Fruit fly (Drosophila melanogaster) whole organism, embryonic: ENCODE data around the gene Kdm2.

Source experiments
- Blimp-1 ChIP-seq: fragments of 200-800 bp; sonication (Bioruptor generic); optimal IDR thresholded peaks from 3 replicates; lab custom pipeline; 2018; ENCODE audit warnings: missing biosample characterization, missing genetic modification characterization, mild to moderate bottlenecking, moderate library complexity, missing genetic modification reagents
- CG11247 ChIP-seq: fragments of 200-800 bp; sonication (Bioruptor generic); IDR thresholded peaks from 2 replicates; pipeline ENCODE4 v1.3.6; 2022; ENCODE audit warnings: missing biosample characterization, missing genetic modification characterization
- CG11456 ChIP-seq: fragments of 200-800 bp; sonication (Bioruptor generic); IDR thresholded peaks from 3 replicates; pipeline ENCODE4 v1.3.6; 2022; ENCODE audit warnings: missing biosample characterization, missing genetic modification characterization
- CG12942 ChIP-seq: fragments of 200-800 bp; sonication (Bioruptor generic); optimal IDR thresholded peaks from 3 replicates; lab custom pipeline; 2016; ENCODE audit warnings: missing biosample characterization, missing genetic modification characterization
- CG13894 ChIP-seq: fragments of 200-800 bp; sonication (Bioruptor generic); optimal IDR thresholded peaks from 3 replicates; lab custom pipeline; 2018; ENCODE audit warnings: missing biosample characterization, mild to moderate bottlenecking, missing genetic modification characterization, moderate library complexity
- CG14710 ChIP-seq: fragments of 200-800 bp; sonication (Bioruptor generic); optimal IDR thresholded peaks from 3 replicates; lab custom pipeline; 2019; ENCODE audit warnings: missing biosample characterization, mild to moderate bottlenecking, missing genetic modification characterization, moderate library complexity
- CG16813 ChIP-seq: fragments of 200-800 bp; sonication (Bioruptor generic); IDR thresholded peaks from 3 replicates; pipeline ENCODE4 v1.3.6; 2022; ENCODE audit warnings: missing biosample characterization, missing genetic modification characterization; ENCODE audit not compliant: partially characterized antibody
- CG17328 ChIP-seq: fragments of 200-800 bp; sonication (Bioruptor generic); IDR thresholded peaks from 2 replicates; pipeline ENCODE4 v1.3.6; 2022; ENCODE audit warnings: missing biosample characterization, missing genetic modification characterization
- CG17361 ChIP-seq: fragments of 200-800 bp; sonication (Bioruptor generic); IDR thresholded peaks from 3 replicates; pipeline ENCODE4 v1.3.6; 2022; ENCODE audit warnings: missing biosample characterization, missing genetic modification characterization
- CG18619 ChIP-seq: fragments of 200-800 bp; sonication (Bioruptor generic); optimal IDR thresholded peaks from 3 replicates; lab custom pipeline; 2017; ENCODE audit warnings: missing biosample characterization, mild to moderate bottlenecking, missing genetic modification characterization
- CG18764 ChIP-seq: fragments of 200-800 bp; sonication (Bioruptor generic); optimal IDR thresholded peaks from 3 replicates; lab custom pipeline; 2016; ENCODE audit warnings: missing biosample characterization, missing genetic modification characterization
- CG2129 ChIP-seq: fragments of 200-800 bp; sonication (Bioruptor generic); IDR thresholded peaks from 2 replicates; pipeline ENCODE4 v1.3.6; 2022; ENCODE audit warnings: missing biosample characterization, missing genetic modification characterization; ENCODE audit not compliant: partially characterized antibody
- CG30403 ChIP-seq: fragments of 200-800 bp; sonication (Bioruptor generic); optimal IDR thresholded peaks from 3 replicates; lab custom pipeline; 2016; ENCODE audit warnings: missing biosample characterization, missing genetic modification characterization
- CG31441 ChIP-seq: fragments of 200-800 bp; sonication (Bioruptor generic); IDR thresholded peaks from 2 replicates; pipeline ENCODE4 v1.3.6; 2022; ENCODE audit warnings: missing biosample characterization, missing genetic modification characterization
- CG4820 ChIP-seq: fragments of 200-800 bp; sonication (Bioruptor generic); optimal IDR thresholded peaks from 3 replicates; lab custom pipeline; 2016; ENCODE audit warnings: missing biosample characterization, missing genetic modification characterization
- CG5180 ChIP-seq: fragments of 200-800 bp; sonication (Bioruptor generic); optimal IDR thresholded peaks from 3 replicates; lab custom pipeline; 2017; ENCODE audit warnings: missing biosample characterization, missing genetic modification characterization, mild to moderate bottlenecking, moderate library complexity, missing genetic modification reagents
- CG6683 ChIP-seq: fragments of 200-800 bp; sonication (Bioruptor generic); optimal IDR thresholded peaks from 2 replicates; lab custom pipeline; 2017; ENCODE audit warnings: missing biosample characterization, mild to moderate bottlenecking, missing genetic modification characterization, missing genetic modification reagents
- CG7987 ChIP-seq: fragments of 200-800 bp; sonication (Bioruptor generic); optimal IDR thresholded peaks from 2 replicates; lab custom pipeline; 2018; ENCODE audit warnings: missing biosample characterization, mild to moderate bottlenecking, missing genetic modification characterization, moderate library complexity
- CoRest ChIP-seq: fragments of 200-800 bp; sonication (Bioruptor generic); optimal IDR thresholded peaks from 3 replicates; lab custom pipeline; 2018; ENCODE audit warnings: missing biosample characterization, mild to moderate bottlenecking, missing genetic modification characterization, moderate library complexity
- Lpt ChIP-seq: fragments of >200 bp; optimal IDR thresholded peaks from 2 replicates; lab custom pipeline; 2018; ENCODE audit warnings: missing biosample characterization, missing genetic modification characterization
- Nf-YC ChIP-seq: fragments of 200-800 bp; optimal IDR thresholded peaks from 3 replicates; lab custom pipeline; 2019; ENCODE audit warnings: missing biosample characterization, mild to moderate bottlenecking, missing genetic modification characterization, moderate library complexity
- NfI ChIP-seq: fragments of 200-800 bp; sonication (Bioruptor generic); optimal IDR thresholded peaks from 3 replicates; lab custom pipeline; 2018; ENCODE audit warnings: missing biosample characterization, mild to moderate bottlenecking, missing genetic modification characterization, moderate library complexity
- Side ChIP-seq: fragments of 200-800 bp; sonication (Bioruptor generic); optimal IDR thresholded peaks from 2 replicates; lab custom pipeline; 2016; ENCODE audit warnings: missing biosample characterization, missing genetic modification characterization
- Stat92E ChIP-seq, 3 experiments: fragments of >200 bp in 2 of 3; fragments of 200-800 bp in 1 of 3; sonication (Bioruptor generic) in 1 of 3; optimal IDR thresholded peaks; 2 replicates each; lab custom pipeline; 2017 to 2019; ENCODE audit warnings: missing biosample characterization in 3 of 3, missing genetic modification characterization in 3 of 3, mild to moderate bottlenecking in 1 of 3, moderate library complexity in 1 of 3
- TFAM ChIP-seq: fragments of 200-800 bp; sonication (Bioruptor generic); optimal IDR thresholded peaks from 2 replicates; lab custom pipeline; 2017; ENCODE audit warnings: missing biosample characterization, missing genetic modification characterization, inconsistent platforms
- Taf1 ChIP-seq: fragments of 200-800 bp; sonication (Bioruptor generic); IDR thresholded peaks from 2 replicates; pipeline ENCODE4 v1.3.6; 2022; ENCODE audit warnings: missing biosample characterization, missing genetic modification characterization
- Xbp1 ChIP-seq: fragments of 200-800 bp; sonication (Bioruptor generic); optimal IDR thresholded peaks from 3 replicates; lab custom pipeline; 2016; ENCODE audit warnings: missing biosample characterization, mild to moderate bottlenecking, missing genetic modification characterization
- ase ChIP-seq: fragments of 200-800 bp; sonication (Bioruptor generic); IDR thresholded peaks from 3 replicates; pipeline ENCODE4 v1.3.6; 2022; ENCODE audit warnings: missing biosample characterization, missing genetic modification characterization
- bbx ChIP-seq: fragments of 200-800 bp; sonication (Bioruptor generic); IDR thresholded peaks from 2 replicates; pipeline ENCODE4 v1.3.6; 2022; ENCODE audit warnings: missing biosample characterization, missing genetic modification characterization; ENCODE audit not compliant: partially characterized antibody
- chinmo ChIP-seq: fragments of 200-800 bp; sonication (Bioruptor generic); IDR thresholded peaks from 4 replicates; pipeline ENCODE4 v1.3.6; 2022; ENCODE audit warnings: missing biosample characterization, missing genetic modification characterization; ENCODE audit not compliant: partially characterized antibody
- en ChIP-seq: fragments of 200-800 bp; sonication (Bioruptor generic); optimal IDR thresholded peaks from 2 replicates; lab custom pipeline; 2016; ENCODE audit warnings: missing biosample characterization, missing genetic modification characterization
- eyg ChIP-seq: fragments of 200-800 bp; sonication (Bioruptor generic); optimal IDR thresholded peaks from 3 replicates; lab custom pipeline; 2016; ENCODE audit warnings: missing biosample characterization, missing genetic modification characterization
- fru ChIP-seq: fragments of >200 bp; optimal IDR thresholded peaks from 2 replicates; lab custom pipeline; 2017
- hkb ChIP-seq, 2 experiments: fragments of 200-800 bp in 1 of 2; fragments of >200 bp in 1 of 2; sonication (Bioruptor generic) in 1 of 2; IDR thresholded peaks in 1 of 2; optimal IDR thresholded peaks in 1 of 2; 2 replicates each; pipeline versions ENCODE4 v1.3.6 to Lab custom; 2017 to 2022; ENCODE audit warnings: missing biosample characterization in 1 of 2, missing genetic modification characterization in 1 of 2
- kay ChIP-seq: fragments of 200-800 bp; sonication (Bioruptor generic); optimal IDR thresholded peaks from 2 replicates; lab custom pipeline; 2016; ENCODE audit warnings: missing biosample characterization, missing genetic modification characterization
- lbe ChIP-seq: fragments of 200-800 bp; sonication (Bioruptor generic); optimal IDR thresholded peaks from 2 replicates; lab custom pipeline; 2016; ENCODE audit warnings: missing biosample characterization, mild to moderate bottlenecking, missing genetic modification characterization
- maf-S ChIP-seq: fragments of 200-800 bp; sonication (Bioruptor generic); optimal IDR thresholded peaks from 2 replicates; lab custom pipeline; 2016; ENCODE audit warnings: missing biosample characterization, missing genetic modification characterization
- mam ChIP-seq: fragments of 200-800 bp; sonication (Bioruptor generic); optimal IDR thresholded peaks from 3 replicates; lab custom pipeline; 2016; ENCODE audit warnings: missing biosample characterization, missing genetic modification characterization
- oc ChIP-seq: fragments of 200-800 bp; sonication (Bioruptor generic); optimal IDR thresholded peaks from 2 replicates; lab custom pipeline; 2018; ENCODE audit warnings: missing biosample characterization, mild to moderate bottlenecking, missing genetic modification characterization, moderate library complexity
- p53 ChIP-seq: fragments of 200-800 bp; sonication (Bioruptor generic); optimal IDR thresholded peaks from 2 replicates; lab custom pipeline; 2016; ENCODE audit warnings: missing biosample characterization, missing genetic modification characterization
- phol ChIP-seq: fragments of 200-800 bp; sonication (Bioruptor generic); optimal IDR thresholded peaks from 3 replicates; lab custom pipeline; 2018; ENCODE audit warnings: missing biosample characterization, mild to moderate bottlenecking, missing genetic modification characterization, moderate library complexity
- pum ChIP-seq: fragments of 200-800 bp; sonication (Bioruptor generic); optimal IDR thresholded peaks from 2 replicates; lab custom pipeline; 2016; ENCODE audit warnings: missing biosample characterization, missing genetic modification characterization
- row ChIP-seq: fragments of 200-800 bp; sonication (Bioruptor generic); IDR thresholded peaks from 3 replicates; pipeline ENCODE4 v1.3.6; 2022; ENCODE audit warnings: missing biosample characterization, missing genetic modification characterization
- shn ChIP-seq: fragments of 200-800 bp; sonication (Bioruptor generic); optimal IDR thresholded peaks from 3 replicates; lab custom pipeline; 2016; ENCODE audit warnings: missing biosample characterization, missing genetic modification characterization
- sisA ChIP-seq: fragments of 200-800 bp; sonication (Bioruptor generic); IDR thresholded peaks from 2 replicates; pipeline ENCODE4 v1.3.6; 2022; ENCODE audit warnings: missing biosample characterization, missing genetic modification characterization
- sob ChIP-seq: fragments of 200-800 bp; sonication (Bioruptor generic); IDR thresholded peaks from 2 replicates; pipeline ENCODE4 v1.3.6; 2022; ENCODE audit warnings: missing biosample characterization, missing genetic modification characterization
- sug ChIP-seq: fragments of 200-800 bp; optimal IDR thresholded peaks from 2 replicates; lab custom pipeline; 2019; ENCODE audit warnings: missing biosample characterization, mild to moderate bottlenecking, missing genetic modification characterization, moderate library complexity
- trem ChIP-seq: fragments of 200-800 bp; optimal IDR thresholded peaks from 3 replicates; lab custom pipeline; 2019; ENCODE audit warnings: missing biosample characterization, mild to moderate bottlenecking, missing genetic modification characterization, moderate library complexity
- ttk ChIP-seq: fragments of 200-800 bp; sonication (Bioruptor generic); IDR thresholded peaks from 2 replicates; pipeline ENCODE4 v2.1.2; 2022; ENCODE audit warnings: missing biosample characterization, missing genetic modification characterization
- tup ChIP-seq: fragments of 200-800 bp; sonication (Bioruptor generic); optimal IDR thresholded peaks from 2 replicates; lab custom pipeline; 2016; ENCODE audit warnings: missing biosample characterization, mild to moderate bottlenecking, missing genetic modification characterization, moderate library complexity

The Kdm2 gene

DNA sequence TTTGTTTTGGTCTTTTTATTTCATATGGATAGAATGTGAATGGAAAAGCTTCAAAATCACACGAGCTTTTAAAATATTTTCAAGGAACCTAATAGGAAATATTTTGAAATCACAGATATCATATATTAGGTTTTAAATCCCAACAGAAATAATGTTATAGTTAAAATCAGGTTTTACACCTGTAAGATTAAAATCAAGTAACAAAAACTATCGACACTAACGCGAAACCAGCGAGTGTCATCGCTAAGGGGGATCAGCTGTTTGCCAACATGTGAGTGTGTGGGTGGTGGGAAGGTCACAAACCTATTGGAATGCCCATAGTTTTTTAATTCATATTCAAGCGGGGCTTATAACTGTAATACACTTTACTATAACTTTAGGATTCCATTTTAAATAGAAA, 13.6 kb upstream of the Kdm2 start, which contains the start of gene hyx (continued):
- TF ChIP-seq CG2129 (GFP tag; lab: Robert Waterston, UW) (peak; percentile 82), CG4820 (GFP tag; lab: Kevin White, UChicago) (peak; percentile 10), Lpt (GFP tag; lab: Kevin White, UChicago) (no peak), chinmo (peak; percentile 78; the same call in 3 of the 4 replicates), eyg (no peak), CG11247 (GFP tag; lab: Robert Waterston, UW) (no peak), CoRest (peak; percentile 43), Xbp1 (GFP tag; lab: Kevin White, UChicago) (peak; percentile 47), TFAM (GFP tag; lab: Kevin White, UChicago) (no peak), hkb (optimal IDR thresholded peaks at IDR 0.05; lab: Kevin White, UChicago) (no peak), hkb (GFP tag; IDR thresholded peaks at IDR 0.05; lab: Robert Waterston, UW) (peak; percentile 45; the same call in 1 of the 2 replicates), Nf-YC (tag; lab: Kevin White, UChicago) (peak; percentile 48), kay (GFP tag; lab: Kevin White, UChicago) (no peak), CG12942 (GFP tag; lab: Kevin White, UChicago) (no peak), Side (GFP tag; lab: Kevin White, UChicago) (peak; percentile 27), CG5180 (no peak), CG18619 (peak; percentile 22), CG14710 (tag; lab: Kevin White, UChicago) (peak; percentile 32), Stat92E (GFP tag; optimal IDR thresholded peaks at IDR 0.05; lab: Kevin White, UChicago) (no peak), Blimp-1 (GFP tag; lab: Kevin White, UChicago) (peak; percentile 3), fru (lab: Kevin White, UChicago) (no peak), CG7987 (GFP tag; lab: Kevin White, UChicago) (peak; percentile 11), p53 (GFP tag; lab: Kevin White, UChicago) (peak; percentile 23), CG31441 (GFP tag; lab: Robert Waterston, UW) (no peak), CG13894 (tag; lab: Kevin White, UChicago) (peak; percentile 59), ase (GFP tag; lab: Robert Waterston, UW) (0 out of 3 replicates have a peak, but pooled peaks have one; percentile 23), CG30403 (GFP tag; lab: Kevin White, UChicago) (peak; percentile 66), CG11456 (GFP tag; lab: Robert Waterston, UW) (peak; percentile 40; the same call in 2 of the 3 replicates), row (GFP tag; lab: Robert Waterston, UW) (peak; percentile 90), phol (peak; percentile 33), tup (no peak), Taf1 (GFP tag; lab: Robert Waterston, UW) (0 out of 2 replicates have a peak, but pooled peaks have one; percentile 41), CG17361 (GFP tag; lab: Robert Waterston, UW) (0 out of 3 replicates have a peak, but pooled peaks have one; percentile 15), CG6683 (GFP tag; lab: Kevin White, UChicago) (peak; percentile 3), bbx (GFP tag; lab: Robert Waterston, UW) (peak; percentile 86), trem (tag; lab: Kevin White, UChicago) (peak; percentile 3), shn (GFP tag; lab: Kevin White, UChicago) (peak; percentile 20), pum (GFP tag; lab: Kevin White, UChicago) (peak; percentile 10), mam (GFP tag; lab: Kevin White, UChicago) (peak; percentile 59), NfI (GFP tag; lab: Kevin White, UChicago) (peak; percentile 40), lbe (GFP tag; lab: Kevin White, UChicago) (peak; percentile 39), CG17328 (GFP tag; lab: Robert Waterston, UW) (0 out of 2 replicates have a peak, but pooled peaks have one; percentile 7), CG18764 (no peak), sob (GFP tag; lab: Robert Waterston, UW) (peak; percentile 61; the same call in 1 of the 2 replicates), ttk (GFP tag; lab: Robert Waterston, UW) (peak; percentile 29; the same call in 1 of the 2 replicates), sug (tag; lab: Kevin White, UChicago) (peak; percentile 61), en (no peak), sisA (GFP tag; lab: Robert Waterston, UW) (no peak), maf-S (peak; percentile 27), oc (peak; percentile 44), CG16813 (peak; percentile 72; the same call in 2 of the 3 replicates)
